Worm (Caenorhabditis elegans) whole organism, late embryonic: ENCODE measurements around the gene W05E10.5.

Experiments
- C38D4.7 ChIP-seq: fragments of 200-800 bp; sonication (Bioruptor generic); optimal IDR thresholded peaks from 2 replicates; lab custom pipeline; 2018; ENCODE audit warnings: mild to moderate bottlenecking, missing genetic modification characterization, moderate library complexity, missing compliant biosample characterization
- T23F11.4 ChIP-seq: fragments of 200-800 bp; sonication (Bioruptor generic); optimal IDR thresholded peaks from 2 replicates; lab custom pipeline; 2018; ENCODE audit warnings: mild to moderate bottlenecking, missing genetic modification characterization, missing compliant biosample characterization
- ama-1 ChIP-seq: fragments of 150-350 bp; optimal IDR thresholded peaks from 2 replicates; lab custom pipeline; 2014
- fkh-10 ChIP-seq: fragments of 150-350 bp; optimal IDR thresholded peaks from 2 replicates; lab custom pipeline; 2014; ENCODE audit warnings: missing biosample characterization, missing genetic modification reagents, missing genetic modification characterization
- lin-11 ChIP-seq: fragments of 200-800 bp; sonication (Bioruptor generic); optimal IDR thresholded peaks from 2 replicates; lab custom pipeline; 2018; ENCODE audit warnings: mild to moderate bottlenecking, missing genetic modification characterization, missing compliant biosample characterization
- nhr-11 ChIP-seq: fragments of 150-350 bp; optimal IDR thresholded peaks from 2 replicates; lab custom pipeline; 2014; ENCODE audit warnings: missing biosample characterization, missing genetic modification characterization
- pag-3 ChIP-seq: sonication (generic microtip); optimal IDR thresholded peaks from 2 replicates; lab custom pipeline; 2016; ENCODE audit warnings: missing compliant biosample characterization, missing genetic modification characterization, borderline replicate concordance
- pqm-1 ChIP-seq: sonication (generic microtip); optimal IDR thresholded peaks from 2 replicates; lab custom pipeline; 2016; ENCODE audit warnings: missing genetic modification characterization, missing compliant biosample characterization
- tbx-2 ChIP-seq: sonication (generic microtip); optimal IDR thresholded peaks from 2 replicates; lab custom pipeline; 2016; ENCODE audit warnings: missing genetic modification characterization, missing compliant biosample characterization

- no peak for TF ChIP-seq fkh-10
- no peak for TF ChIP-seq nhr-11 (tag; lab: Kevin White, UChicago)
- TF ChIP-seq ama-1 (lab: Kevin White, UChicago), result no peak
- no peak for TF ChIP-seq lin-11 (tag; lab: Kevin White, UChicago)
- TF ChIP-seq tbx-2 (tag; lab: Kevin White, UChicago), result no peak
- TF ChIP-seq T23F11.4 (GFP tag; lab: Kevin White, UChicago), result no peak
- no peak for TF ChIP-seq C38D4.7 (GFP tag; lab: Kevin White, UChicago)
- TF ChIP-seq pag-3 (tag; lab: Kevin White, UChicago), result no peak
- TF ChIP-seq pqm-1 (tag; lab: Kevin White, UChicago), result no peak
Measured at ce11 chrV:11682858-11683257, 12.6 kb downstream of the W05E10.5 start.
